Fruit fly (Drosophila melanogaster) whole organism, embryonic: ENCODE data around the gene Seipin.

Source experiments
- Aef1 ChIP-seq: fragments of 200-800 bp; sonication (Bioruptor generic); IDR thresholded peaks from 3 replicates; pipeline ENCODE4 v1.3.6; 2022; ENCODE audit warnings: missing biosample characterization, missing genetic modification characterization
- Blimp-1 ChIP-seq: fragments of 200-800 bp; sonication (Bioruptor generic); optimal IDR thresholded peaks from 3 replicates; lab custom pipeline; 2018; ENCODE audit warnings: missing biosample characterization, missing genetic modification characterization, mild to moderate bottlenecking, moderate library complexity, missing genetic modification reagents
- CG10654 ChIP-seq: fragments of 200-800 bp; sonication (Bioruptor generic); optimal IDR thresholded peaks from 2 replicates; lab custom pipeline; 2016; ENCODE audit warnings: missing biosample characterization, missing genetic modification characterization
- CG10959 ChIP-seq: fragments of 200-800 bp; sonication (Bioruptor generic); IDR thresholded peaks from 2 replicates; pipeline ENCODE4 v1.3.6; 2022; ENCODE audit warnings: missing biosample characterization, missing genetic modification characterization
- CG11085 ChIP-seq: fragments of 200-800 bp; sonication (Bioruptor generic); IDR thresholded peaks from 2 replicates; pipeline ENCODE4 v1.3.6; 2022; ENCODE audit warnings: missing biosample characterization, missing genetic modification characterization
- CG11398 ChIP-seq: fragments of 200-800 bp; sonication (Bioruptor generic); optimal IDR thresholded peaks from 2 replicates; lab custom pipeline; 2016; ENCODE audit warnings: missing biosample characterization, missing genetic modification characterization
- CG11723 ChIP-seq: fragments of 200-800 bp; sonication (Bioruptor generic); optimal IDR thresholded peaks from 2 replicates; lab custom pipeline; 2017; ENCODE audit warnings: missing biosample characterization, mild to moderate bottlenecking, missing genetic modification characterization
- CG12659 ChIP-seq: fragments of 200-800 bp; sonication (Bioruptor generic); optimal IDR thresholded peaks from 3 replicates; lab custom pipeline; 2017; ENCODE audit warnings: mild to moderate bottlenecking, missing biosample characterization, missing genetic modification reagents, missing genetic modification characterization
- CG13624 ChIP-seq: fragments of 200-800 bp; sonication (Bioruptor generic); optimal IDR thresholded peaks from 2 replicates; lab custom pipeline; 2016; ENCODE audit warnings: missing biosample characterization, missing genetic modification characterization
- CG14965 ChIP-seq: fragments of 200-800 bp; sonication (Bioruptor generic); optimal IDR thresholded peaks from 2 replicates; lab custom pipeline; 2016; ENCODE audit warnings: missing biosample characterization, missing genetic modification characterization, borderline replicate concordance
- CG1529 ChIP-seq: fragments of 200-800 bp; sonication (Bioruptor generic); optimal IDR thresholded peaks from 3 replicates; lab custom pipeline; 2018; ENCODE audit warnings: missing biosample characterization, missing genetic modification characterization
- CG17359 ChIP-seq: fragments of 200-800 bp; sonication (Bioruptor generic); optimal IDR thresholded peaks from 3 replicates; lab custom pipeline; 2018; ENCODE audit warnings: missing biosample characterization, mild to moderate bottlenecking, missing genetic modification characterization, moderate library complexity
- CG17829 ChIP-seq: fragments of 200-800 bp; optimal IDR thresholded peaks from 2 replicates; lab custom pipeline; 2019; ENCODE audit warnings: missing biosample characterization, mild to moderate bottlenecking, missing genetic modification characterization, moderate library complexity
- CG18619 ChIP-seq: fragments of 200-800 bp; sonication (Bioruptor generic); optimal IDR thresholded peaks from 3 replicates; lab custom pipeline; 2017; ENCODE audit warnings: missing biosample characterization, mild to moderate bottlenecking, missing genetic modification characterization
- CG2712 ChIP-seq: fragments of 200-800 bp; optimal IDR thresholded peaks from 3 replicates; lab custom pipeline; 2019; ENCODE audit warnings: missing biosample characterization, mild to moderate bottlenecking, missing genetic modification characterization, moderate library complexity
- CG30020 ChIP-seq: fragments of 200-800 bp; optimal IDR thresholded peaks from 2 replicates; lab custom pipeline; 2019; ENCODE audit warnings: missing biosample characterization, mild to moderate bottlenecking, missing genetic modification characterization, moderate library complexity
- CG30431 ChIP-seq: fragments of 200-800 bp; sonication (Bioruptor generic); optimal IDR thresholded peaks from 2 replicates; lab custom pipeline; 2017; ENCODE audit warnings: missing biosample characterization, missing genetic modification characterization
- CG3065 ChIP-seq: fragments of 200-800 bp; sonication (Bioruptor generic); optimal IDR thresholded peaks from 2 replicates; lab custom pipeline; 2016; ENCODE audit warnings: missing biosample characterization, missing genetic modification characterization
- CG6254 ChIP-seq: fragments of 200-800 bp; sonication (Bioruptor generic); optimal IDR thresholded peaks from 3 replicates; lab custom pipeline; 2017; ENCODE audit warnings: mild to moderate bottlenecking, missing biosample characterization, missing genetic modification reagents, missing genetic modification characterization
- CG6689 ChIP-seq: fragments of 200-800 bp; sonication (Bioruptor generic); IDR thresholded peaks from 2 replicates; pipeline ENCODE4 v1.3.6; 2022; ENCODE audit warnings: missing biosample characterization, missing genetic modification characterization
- CG8359 ChIP-seq: fragments of 200-800 bp; sonication (Bioruptor generic); optimal IDR thresholded peaks from 2 replicates; lab custom pipeline; 2017; ENCODE audit warnings: missing biosample characterization, mild to moderate bottlenecking, missing genetic modification characterization, borderline replicate concordance
- CHES-1-like ChIP-seq: fragments of 200-800 bp; sonication (Bioruptor generic); optimal IDR thresholded peaks from 2 replicates; lab custom pipeline; 2016; ENCODE audit warnings: missing biosample characterization, missing genetic modification characterization
- Camta ChIP-seq: fragments of 200-800 bp; sonication (Bioruptor generic); optimal IDR thresholded peaks from 2 replicates; lab custom pipeline; 2016; ENCODE audit warnings: missing biosample characterization, missing genetic modification characterization
- D ChIP-seq, 2 experiments: fragments of 200-800 bp in 1 of 2; fragments of >200 bp in 1 of 2; sonication (Bioruptor generic) in 1 of 2; optimal IDR thresholded peaks; 2 replicates in 1 of 2; 3 replicates in 1 of 2; lab custom pipeline; 2017; ENCODE audit warnings: mild to moderate bottlenecking in 1 of 2, missing biosample characterization in 1 of 2, missing genetic modification characterization in 1 of 2, missing genetic modification reagents in 1 of 2
- D19B ChIP-seq: fragments of 200-800 bp; sonication (Bioruptor generic); optimal IDR thresholded peaks from 2 replicates; lab custom pipeline; 2017; ENCODE audit warnings: missing biosample characterization, mild to moderate bottlenecking, missing genetic modification characterization
- Doc3 ChIP-seq: fragments of 200-800 bp; sonication (Bioruptor generic); IDR thresholded peaks from 3 replicates; pipeline ENCODE4 v1.3.6; 2022; ENCODE audit warnings: missing biosample characterization, missing genetic modification characterization; ENCODE audit not compliant: partially characterized antibody
- Hmx ChIP-seq: fragments of 200-800 bp; sonication (Bioruptor generic); optimal IDR thresholded peaks from 2 replicates; lab custom pipeline; 2016; ENCODE audit warnings: missing biosample characterization, missing genetic modification characterization
- NC2α ChIP-seq: fragments of 200-800 bp; sonication (Bioruptor generic); optimal IDR thresholded peaks from 2 replicates; lab custom pipeline; 2016; ENCODE audit warnings: missing biosample characterization, missing genetic modification characterization
- NFAT ChIP-seq: fragments of 200-800 bp; sonication (Bioruptor generic); IDR thresholded peaks from 2 replicates; pipeline ENCODE4 v1.3.6; 2022; ENCODE audit warnings: missing biosample characterization, missing genetic modification characterization
- NfI ChIP-seq: fragments of 200-800 bp; sonication (Bioruptor generic); optimal IDR thresholded peaks from 3 replicates; lab custom pipeline; 2018; ENCODE audit warnings: missing biosample characterization, mild to moderate bottlenecking, missing genetic modification characterization, moderate library complexity
- Vsx1 ChIP-seq: fragments of 200-800 bp; sonication (Bioruptor generic); optimal IDR thresholded peaks from 2 replicates; lab custom pipeline; 2017; ENCODE audit warnings: missing biosample characterization, mild to moderate bottlenecking, missing genetic modification characterization, missing genetic modification reagents
- bsh ChIP-seq, 2 experiments: fragments of 200-800 bp; sonication (Bioruptor generic); optimal IDR thresholded peaks; 2 replicates each; lab custom pipeline; 2017 to 2018; ENCODE audit warnings: mild to moderate bottlenecking in 2 of 2, missing biosample characterization in 2 of 2, missing genetic modification characterization in 2 of 2, moderate library complexity in 1 of 2
- cas ChIP-seq: fragments of 200-800 bp; sonication (Bioruptor generic); IDR thresholded peaks from 2 replicates; pipeline ENCODE4 v1.3.6; 2022; ENCODE audit warnings: missing biosample characterization, missing genetic modification characterization
- crol ChIP-seq: fragments of 200-800 bp; sonication (Bioruptor generic); IDR thresholded peaks from 2 replicates; pipeline ENCODE4 v1.3.6; 2022; ENCODE audit warnings: missing biosample characterization, missing genetic modification characterization
- gce ChIP-seq: fragments of 200-800 bp; sonication (Bioruptor generic); IDR thresholded peaks from 3 replicates; pipeline ENCODE4 v1.3.6; 2022; ENCODE audit warnings: missing biosample characterization, missing genetic modification characterization
- gro ChIP-seq: fragments of 200-800 bp; sonication (Bioruptor generic); optimal IDR thresholded peaks from 2 replicates; lab custom pipeline; 2016; ENCODE audit warnings: missing biosample characterization, missing genetic modification characterization
- lov ChIP-seq, 2 experiments: fragments of 200-800 bp in 1 of 2; fragments of >200 bp in 1 of 2; sonication (Bioruptor generic) in 1 of 2; IDR thresholded peaks in 1 of 2; optimal IDR thresholded peaks in 1 of 2; 2 replicates in 1 of 2; 3 replicates in 1 of 2; pipeline versions ENCODE4 v1.3.6 to Lab custom; 2017 to 2022; ENCODE audit warnings: missing biosample characterization in 1 of 2, missing genetic modification characterization in 1 of 2
- nerfin-1 ChIP-seq: fragments of 200-800 bp; sonication (Bioruptor generic); optimal IDR thresholded peaks from 3 replicates; lab custom pipeline; 2019; ENCODE audit warnings: missing biosample characterization, mild to moderate bottlenecking, missing genetic modification characterization, moderate library complexity
- repo ChIP-seq: fragments of 200-800 bp; sonication (Bioruptor generic); optimal IDR thresholded peaks from 2 replicates; lab custom pipeline; 2016; ENCODE audit warnings: missing biosample characterization, missing genetic modification characterization
- sd ChIP-seq: fragments of 200-800 bp; sonication (Bioruptor generic); optimal IDR thresholded peaks from 3 replicates; lab custom pipeline; 2018; ENCODE audit warnings: missing biosample characterization, mild to moderate bottlenecking, missing genetic modification characterization, moderate library complexity
- sima ChIP-seq: fragments of 200-800 bp; sonication (Bioruptor generic); optimal IDR thresholded peaks from 2 replicates; lab custom pipeline; 2016; ENCODE audit warnings: missing biosample characterization, missing genetic modification characterization
- tap ChIP-seq: fragments of 200-800 bp; optimal IDR thresholded peaks from 3 replicates; lab custom pipeline; 2019; ENCODE audit warnings: missing biosample characterization, mild to moderate bottlenecking, missing genetic modification characterization, moderate library complexity
- tin ChIP-seq: fragments of 200-800 bp; sonication (Bioruptor generic); optimal IDR thresholded peaks from 3 replicates; lab custom pipeline; 2016; ENCODE audit warnings: missing biosample characterization, missing genetic modification characterization
- tup ChIP-seq: fragments of 200-800 bp; sonication (Bioruptor generic); optimal IDR thresholded peaks from 2 replicates; lab custom pipeline; 2016; ENCODE audit warnings: missing biosample characterization, mild to moderate bottlenecking, missing genetic modification characterization, moderate library complexity
- vnd ChIP-seq: fragments of 200-800 bp; sonication (Bioruptor generic); IDR thresholded peaks from 3 replicates; pipeline ENCODE4 v1.3.6; 2022; ENCODE audit warnings: missing biosample characterization, missing genetic modification characterization; ENCODE audit not compliant: partially characterized antibody
- wdn ChIP-seq: fragments of 200-800 bp; sonication (Bioruptor generic); IDR thresholded peaks from 2 replicates; pipeline ENCODE4 v1.3.6; 2022; ENCODE audit warnings: missing biosample characterization, missing genetic modification characterization
- z ChIP-seq: fragments of 200-800 bp; sonication (Bioruptor generic); IDR thresholded peaks from 3 replicates; pipeline ENCODE4 v1.3.6; 2022; ENCODE audit warnings: missing biosample characterization, missing genetic modification characterization
- zen ChIP-seq: fragments of 200-800 bp; sonication (Bioruptor generic); optimal IDR thresholded peaks from 3 replicates; lab custom pipeline; 2018; ENCODE audit warnings: missing biosample characterization, mild to moderate bottlenecking, missing genetic modification characterization, moderate library complexity
- zfh2 ChIP-seq: fragments of 200-800 bp; sonication (Bioruptor generic); optimal IDR thresholded peaks from 2 replicates; lab custom pipeline; 2016; ENCODE audit warnings: missing biosample characterization, missing genetic modification characterization

Seipin gene

dm6 chrX:2647472-2647883, 27.9 kb downstream of the Seipin start (continued):
- TF ChIP-seq CG10654 (GFP tag; lab: Kevin White, UChicago) (peak; percentile 58), cas (no peak), crol (peak; percentile 73), CG1529 (peak; percentile 36), D19B (GFP tag; lab: Kevin White, UChicago) (no peak), tap (tag; lab: Kevin White, UChicago) (peak; percentile 40), NC2α (GFP tag; lab: Kevin White, UChicago) (no peak), CG2712 (tag; lab: Kevin White, UChicago) (peak; percentile 57), CG13624 (peak; percentile 43), Doc3 (GFP tag; lab: Robert Waterston, UW) (no peak), CG30431 (GFP tag; lab: Kevin White, UChicago) (peak; percentile 18), zen (tag; lab: Kevin White, UChicago) (no peak), sima (GFP tag; lab: Kevin White, UChicago) (no peak), CG10959 (GFP tag; lab: Robert Waterston, UW) (no peak), vnd (no peak), CG11398 (GFP tag; lab: Kevin White, UChicago) (peak; percentile 7), gro (GFP tag; lab: Kevin White, UChicago) (peak; percentile 50), nerfin-1 (peak; percentile 29), bsh (GFP tag; optimal IDR thresholded peaks at IDR 0.05; lab: Kevin White, UChicago) (peak; percentile 60 to 74), repo (peak; percentile 48), CG6689 (GFP tag; lab: Robert Waterston, UW) (peak; percentile 57), tup (GFP tag; lab: Kevin White, UChicago) (no peak), sd (tag; lab: Kevin White, UChicago) (peak; percentile 32), CHES-1-like (GFP tag; lab: Kevin White, UChicago) (peak; percentile 35), CG17359 (tag; lab: Kevin White, UChicago) (peak; percentile 71), wdn (no peak), CG3065 (peak; percentile 1), tin (peak; percentile 41), CG6254 (GFP tag; lab: Kevin White, UChicago) (no peak), Aef1 (GFP tag; lab: Robert Waterston, UW) (peak; percentile 54; the same call in 2 of the 3 replicates), Camta (GFP tag; lab: Kevin White, UChicago) (peak; percentile 31), gce (GFP tag; lab: Robert Waterston, UW) (no peak), NFAT (GFP tag; lab: Robert Waterston, UW) (no peak), CG17829 (tag; lab: Kevin White, UChicago) (peak; percentile 59), z (GFP tag; lab: Robert Waterston, UW) (no peak), Blimp-1 (GFP tag; lab: Kevin White, UChicago) (peak; percentile 63), lov (optimal IDR thresholded peaks at IDR 0.05; lab: Kevin White, UChicago) (no peak), lov (GFP tag; IDR thresholded peaks at IDR 0.05; lab: Robert Waterston, UW) (no peak), CG30020 (tag; lab: Kevin White, UChicago) (no peak), CG11723 (peak; percentile 33), NfI (GFP tag; lab: Kevin White, UChicago) (peak; percentile 57), Vsx1 (GFP tag; lab: Kevin White, UChicago) (peak; percentile 26), CG18619 (GFP tag; lab: Kevin White, UChicago) (peak; percentile 38), D (optimal IDR thresholded peaks at IDR 0.05; lab: Kevin White, UChicago) (no peak), D (GFP tag; optimal IDR thresholded peaks at IDR 0.05; lab: Kevin White, UChicago) (peak; percentile 34), CG8359 (GFP tag; lab: Kevin White, UChicago) (no peak), zfh2 (GFP tag; lab: Kevin White, UChicago) (peak; percentile 61), CG12659 (GFP tag; lab: Kevin White, UChicago) (peak; percentile 43), Hmx (GFP tag; lab: Kevin White, UChicago) (no peak), CG11085 (GFP tag; lab: Robert Waterston, UW) (no peak), CG14965 (GFP tag; lab: Kevin White, UChicago) (no peak)
